Worm (Caenorhabditis elegans) whole organism, L2 larva: ENCODE data around the gene F47B10.6.

Experiments
- C34F6.9 ChIP-seq: fragments of 150-350 bp; optimal IDR thresholded peaks from 2 replicates; lab custom pipeline; 2014; ENCODE audit warnings: missing biosample characterization, missing genetic modification characterization
- F13H6.1 ChIP-seq: sonication (generic microtip); optimal IDR thresholded peaks from 2 replicates; lab custom pipeline; 2016; ENCODE audit warnings: missing genetic modification characterization, missing compliant biosample characterization
- R02D3.7 ChIP-seq: fragments of 150-350 bp; optimal IDR thresholded peaks from 2 replicates; lab custom pipeline; 2014; ENCODE audit warnings: missing biosample characterization, missing genetic modification characterization
- Y55F3AM.14 ChIP-seq: fragments of 200-800 bp; sonication (Bioruptor generic); optimal IDR thresholded peaks from 2 replicates; lab custom pipeline; 2018; ENCODE audit warnings: mild to moderate bottlenecking, missing genetic modification characterization, missing compliant biosample characterization
- ZK546.5 ChIP-seq: sonication (generic microtip); optimal IDR thresholded peaks from 2 replicates; lab custom pipeline; 2017; ENCODE audit warnings: missing biosample characterization, missing genetic modification characterization
- alr-1 ChIP-seq: fragments of 150-350 bp; optimal IDR thresholded peaks from 2 replicates; lab custom pipeline; 2014; ENCODE audit warnings: missing biosample characterization, missing genetic modification characterization
- aly-2 ChIP-seq: fragments of 150-350 bp; optimal IDR thresholded peaks from 2 replicates; lab custom pipeline; 2014; ENCODE audit warnings: missing biosample characterization, missing genetic modification characterization
- ama-1 ChIP-seq: fragments of 150-350 bp; optimal IDR thresholded peaks from 2 replicates; lab custom pipeline; 2018; ENCODE audit warnings: inconsistent platforms
- blmp-1 ChIP-seq: sonication (generic microtip); optimal IDR thresholded peaks from 2 replicates; lab custom pipeline; 2017; ENCODE audit warnings: missing genetic modification characterization, mild to moderate bottlenecking, missing compliant biosample characterization, antibody characterized with exemption, moderate library complexity; ENCODE audit not compliant: insufficient read depth
- ceh-16 ChIP-seq: fragments of 150-350 bp; optimal IDR thresholded peaks from 2 replicates; lab custom pipeline; 2014; ENCODE audit warnings: missing biosample characterization, missing genetic modification characterization
- ceh-82 ChIP-seq: fragments of 150-350 bp; optimal IDR thresholded peaks from 2 replicates; lab custom pipeline; 2014; ENCODE audit warnings: missing biosample characterization, missing genetic modification characterization
- crh-2 ChIP-seq: sonication (generic microtip); optimal IDR thresholded peaks from 2 replicates; lab custom pipeline; 2017; ENCODE audit warnings: missing biosample characterization, missing genetic modification characterization
- dmd-4 ChIP-seq: sonication (generic microtip); optimal IDR thresholded peaks from 2 replicates; lab custom pipeline; 2017; ENCODE audit warnings: missing biosample characterization, missing genetic modification characterization
- egl-27 ChIP-seq: sonication (generic microtip); optimal IDR thresholded peaks from 3 replicates; lab custom pipeline; 2017; ENCODE audit warnings: missing biosample characterization, missing genetic modification reagents, missing genetic modification characterization
- elt-1 ChIP-seq: fragments of 150-350 bp; optimal IDR thresholded peaks from 2 replicates; lab custom pipeline; 2014; ENCODE audit warnings: missing biosample characterization, missing genetic modification characterization
- elt-3 ChIP-seq: sonication (generic microtip); optimal IDR thresholded peaks from 2 replicates; lab custom pipeline; 2017; ENCODE audit warnings: missing biosample characterization, missing genetic modification characterization
- fos-1 ChIP-seq: fragments of 150-350 bp; optimal IDR thresholded peaks from 2 replicates; lab custom pipeline; 2014; ENCODE audit warnings: missing biosample characterization, missing genetic modification characterization
- gmeb-1 ChIP-seq: fragments of 150-350 bp; optimal IDR thresholded peaks from 2 replicates; lab custom pipeline; 2014; ENCODE audit warnings: missing biosample characterization, missing genetic modification characterization
- lin-11 ChIP-seq: fragments of 150-350 bp; sonication (generic microtip); optimal IDR thresholded peaks from 2 replicates; lab custom pipeline; 2014; ENCODE audit warnings: missing biosample characterization, missing genetic modification characterization, inconsistent platforms, mixed read lengths
- lin-13 ChIP-seq: fragments of 150-350 bp; optimal IDR thresholded peaks from 2 replicates; lab custom pipeline; 2014; ENCODE audit warnings: missing biosample characterization, missing genetic modification reagents, missing genetic modification characterization
- lin-39 ChIP-seq: fragments of 150-350 bp; optimal IDR thresholded peaks from 2 replicates; lab custom pipeline; 2014; ENCODE audit warnings: missing biosample characterization, missing genetic modification reagents, missing genetic modification characterization
- lsy-2 ChIP-seq, 2 experiments: fragments of 150-350 bp in 1 of 2; sonication (generic microtip) in 1 of 2; optimal IDR thresholded peaks; 2 replicates each; lab custom pipeline; 2014 to 2017; ENCODE audit warnings: missing biosample characterization in 2 of 2, missing genetic modification characterization in 2 of 2
- mab-5 ChIP-seq: fragments of 150-350 bp; optimal IDR thresholded peaks from 2 replicates; lab custom pipeline; 2014; ENCODE audit warnings: missing biosample characterization, missing genetic modification characterization
- mbf-1 ChIP-seq: sonication (generic microtip); optimal IDR thresholded peaks from 2 replicates; lab custom pipeline; 2017; ENCODE audit warnings: missing biosample characterization, missing genetic modification characterization
- mdl-1 ChIP-seq, 2 experiments: fragments of 150-350 bp in 1 of 2; sonication (generic microtip) in 1 of 2; optimal IDR thresholded peaks; 2 replicates each; lab custom pipeline; 2017; ENCODE audit warnings: missing biosample characterization in 2 of 2, missing genetic modification characterization in 2 of 2
- nhr-10 ChIP-seq: sonication (generic microtip); optimal IDR thresholded peaks from 2 replicates; lab custom pipeline; 2017; ENCODE audit warnings: missing biosample characterization, missing genetic modification characterization
- nhr-12 ChIP-seq: fragments of 150-350 bp; optimal IDR thresholded peaks from 2 replicates; lab custom pipeline; 2014; ENCODE audit warnings: missing biosample characterization, missing genetic modification characterization
- nhr-129 ChIP-seq: fragments of 150-350 bp; optimal IDR thresholded peaks from 2 replicates; lab custom pipeline; 2014; ENCODE audit warnings: missing biosample characterization, missing genetic modification characterization
- nhr-21 ChIP-seq: fragments of 150-350 bp; optimal IDR thresholded peaks from 2 replicates; lab custom pipeline; 2014; ENCODE audit warnings: missing biosample characterization, missing genetic modification characterization
- nhr-23 ChIP-seq: fragments of 150-350 bp; optimal IDR thresholded peaks from 2 replicates; lab custom pipeline; 2014; ENCODE audit warnings: missing biosample characterization, missing genetic modification reagents, missing genetic modification characterization
- nhr-237 ChIP-seq: fragments of 150-350 bp; optimal IDR thresholded peaks from 2 replicates; lab custom pipeline; 2014; ENCODE audit warnings: missing biosample characterization, missing genetic modification characterization
- nhr-25 ChIP-seq: fragments of 150-350 bp; sonication (generic microtip); optimal IDR thresholded peaks from 3 replicates; lab custom pipeline; 2014; ENCODE audit warnings: missing biosample characterization, missing genetic modification characterization
- nhr-6 ChIP-seq: fragments of 150-350 bp; optimal IDR thresholded peaks from 2 replicates; lab custom pipeline; 2014; ENCODE audit warnings: missing biosample characterization, missing genetic modification characterization
- nhr-77 ChIP-seq: fragments of 150-350 bp; optimal IDR thresholded peaks from 2 replicates; lab custom pipeline; 2014; ENCODE audit warnings: missing biosample characterization, missing genetic modification characterization
- peb-1 ChIP-seq: fragments of 150-350 bp; optimal IDR thresholded peaks from 2 replicates; lab custom pipeline; 2014; ENCODE audit warnings: missing biosample characterization, missing genetic modification characterization
- sem-4 ChIP-seq: fragments of 150-350 bp; optimal IDR thresholded peaks from 2 replicates; lab custom pipeline; 2014; ENCODE audit warnings: missing biosample characterization, missing genetic modification reagents, missing genetic modification characterization
- skn-1 ChIP-seq: sonication (generic microtip); optimal IDR thresholded peaks from 2 replicates; lab custom pipeline; 2017; ENCODE audit warnings: missing biosample characterization, missing genetic modification characterization
- sma-3 ChIP-seq: sonication (generic microtip); optimal IDR thresholded peaks from 2 replicates; lab custom pipeline; 2016; ENCODE audit warnings: missing genetic modification reagents, missing genetic modification characterization, missing compliant biosample characterization
- sma-9 ChIP-seq, 2 experiments: fragments of 150-350 bp in 1 of 2; sonication (generic microtip) in 1 of 2; optimal IDR thresholded peaks; 2 replicates each; lab custom pipeline; 2014 to 2016; ENCODE audit warnings: missing genetic modification characterization in 2 of 2, mild to moderate bottlenecking in 1 of 2, missing biosample characterization in 1 of 2, missing compliant biosample characterization in 1 of 2, missing genetic modification reagents in 1 of 2, moderate library complexity in 1 of 2
- snpc-4 ChIP-seq: fragments of 150-350 bp; optimal IDR thresholded peaks from 2 replicates; lab custom pipeline; 2014; ENCODE audit warnings: missing biosample characterization, missing genetic modification characterization
- unc-39 ChIP-seq: fragments of 150-350 bp; optimal IDR thresholded peaks from 2 replicates; lab custom pipeline; 2014; ENCODE audit warnings: missing biosample characterization, missing genetic modification characterization
- unc-55 ChIP-seq: fragments of 150-350 bp; sonication (generic microtip); optimal IDR thresholded peaks from 3 replicates; lab custom pipeline; 2014; ENCODE audit warnings: missing biosample characterization, missing genetic modification reagents, missing genetic modification characterization
- unc-62 ChIP-seq: fragments of 150-350 bp; optimal IDR thresholded peaks from 2 replicates; lab custom pipeline; 2014; ENCODE audit warnings: missing biosample characterization, missing genetic modification reagents, missing genetic modification characterization
- zag-1 ChIP-seq: fragments of 150-350 bp; optimal IDR thresholded peaks from 2 replicates; lab custom pipeline; 2014; ENCODE audit warnings: missing biosample characterization, missing genetic modification characterization
- ztf-11 ChIP-seq: sonication (generic microtip); optimal IDR thresholded peaks from 2 replicates; lab custom pipeline; 2017; ENCODE audit warnings: missing biosample characterization, missing genetic modification characterization
- ztf-4 ChIP-seq: fragments of 150-350 bp; optimal IDR thresholded peaks from 2 replicates; lab custom pipeline; 2014; ENCODE audit warnings: missing biosample characterization, missing genetic modification characterization

F47B10.6 gene

DNA sequence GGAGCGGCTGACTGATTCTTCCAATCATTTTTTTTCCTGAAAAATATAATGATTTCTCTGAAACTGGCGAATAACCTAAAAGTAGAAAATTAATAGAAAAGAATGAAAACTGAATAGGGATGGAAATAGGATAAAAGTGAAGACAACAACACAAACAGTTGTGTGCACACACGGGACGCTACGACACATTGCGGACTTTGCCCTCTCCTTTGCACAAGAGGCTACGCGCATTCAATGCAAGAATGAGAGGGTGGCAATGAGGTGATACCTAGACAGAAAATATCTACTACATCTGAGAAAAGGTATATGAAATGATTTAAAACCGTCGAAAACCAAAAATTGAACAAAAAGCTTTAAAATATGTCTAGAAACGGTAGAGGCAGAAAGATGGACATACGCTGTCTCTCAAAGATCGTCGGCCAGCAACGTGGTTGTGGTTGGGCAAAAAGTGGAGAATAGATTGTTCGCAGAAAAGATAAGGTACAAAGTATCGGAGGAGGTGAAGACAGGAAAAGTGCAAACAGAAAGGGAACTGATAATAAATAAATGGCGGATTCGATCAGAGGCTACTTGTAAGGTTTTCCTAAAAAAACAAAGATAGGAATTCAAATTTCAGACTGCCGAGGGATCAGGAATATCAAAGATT, 11.9 kb downstream of the F47B10.6 start, which contains the start of gene suca-1 (continued):
- TF ChIP-seq gmeb-1, result no peak
- peak; percentile 3 for TF ChIP-seq sem-4 (tag; lab: Kevin White, UChicago)
- TF ChIP-seq nhr-77 (tag; lab: Kevin White, UChicago), result no peak

DNA sequence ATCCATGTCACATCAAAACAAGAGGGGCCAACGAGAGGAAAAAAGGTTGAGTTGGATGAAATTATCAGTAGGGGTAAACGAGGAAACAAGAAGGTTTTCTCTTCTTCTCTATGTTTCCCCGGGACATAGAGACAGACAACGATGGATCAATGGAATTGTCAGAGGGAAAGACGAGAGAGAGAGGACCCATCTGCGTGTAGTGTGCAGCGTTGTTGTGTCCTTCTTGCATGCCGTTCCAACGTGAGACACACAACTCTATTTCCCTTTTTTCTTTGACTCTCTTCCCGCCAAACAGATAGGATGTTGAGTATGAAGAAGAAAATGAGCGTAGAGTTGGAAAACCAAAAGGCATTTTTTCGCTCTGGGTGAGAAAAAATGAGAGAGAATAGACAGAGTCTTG, 12.7 kb downstream of the F47B10.6 start:
- no peak for TF ChIP-seq unc-62 (GFP tag; lab: Kevin White, UChicago)
- TF ChIP-seq mab-5 (tag; lab: Kevin White, UChicago), result peak; percentile 50
- peak; percentile 18 to 66 for TF ChIP-seq lsy-2 (tag; optimal IDR thresholded peaks at IDR 0.05; lab: Kevin White, UChicago)
- peak; percentile 29 for TF ChIP-seq zag-1
- no peak for TF ChIP-seq lin-39
- peak; percentile 9 for TF ChIP-seq nhr-25
- TF ChIP-seq egl-27, result peak; percentile 41
- peak; percentile 80 for TF ChIP-seq F13H6.1 (tag; lab: Kevin White, UChicago)
- peak; percentile 45 for TF ChIP-seq fos-1
- no peak for TF ChIP-seq sma-3 (GFP tag; lab: Kevin White, UChicago)
- TF ChIP-seq nhr-21, result peak; percentile 66
- peak; percentile 15 to 70 for TF ChIP-seq mdl-1 (tag; optimal IDR thresholded peaks at IDR 0.05; lab: Kevin White, UChicago)
- peak; percentile 88 for TF ChIP-seq C34F6.9 (tag; lab: Kevin White, UChicago)
- peak; percentile 44 for TF ChIP-seq crh-2 (tag; lab: Kevin White, UChicago)
- TF ChIP-seq ztf-4 (tag; lab: Kevin White, UChicago), result no peak
- peak; percentile 17 for TF ChIP-seq sem-4 (tag; lab: Kevin White, UChicago)
- peak; percentile 88 for TF ChIP-seq sma-9 (GFP tag; optimal IDR thresholded peaks at IDR 0.05; lab: Kevin White, UChicago)
- no peak for TF ChIP-seq sma-9 (tag; optimal IDR thresholded peaks at IDR 0.05; lab: Kevin White, UChicago)
- TF ChIP-seq nhr-6, result peak; percentile 64
- TF ChIP-seq ceh-16 (tag; lab: Kevin White, UChicago), result no peak
- TF ChIP-seq nhr-237 (tag; lab: Kevin White, UChicago), result no peak
- peak; percentile 15 for TF ChIP-seq blmp-1 (tag; lab: Kevin White, UChicago)
- no peak for TF ChIP-seq ceh-82
- peak; percentile 83 for TF ChIP-seq unc-55
- TF ChIP-seq lin-13 (GFP tag; lab: Kevin White, UChicago), result peak; percentile 31
- TF ChIP-seq nhr-129 (tag; lab: Kevin White, UChicago), result peak; percentile 93
- TF ChIP-seq lin-11 (tag; lab: Kevin White, UChicago), result no peak
- peak; percentile 36 for TF ChIP-seq snpc-4 (tag; lab: Kevin White, UChicago)
- TF ChIP-seq, all 48 proteins: peak for 19

ce11 chrX:10901766-10902165, 13.5 kb downstream of the F47B10.6 start:
- TF ChIP-seq fos-1 (peak; percentile 84), mab-5 (tag; lab: Kevin White, UChicago) (no peak), nhr-6 (no peak), ztf-11 (tag; lab: Kevin White, UChicago) (no peak), sma-3 (GFP tag; lab: Kevin White, UChicago) (peak; percentile 40), gmeb-1 (peak; percentile 26), nhr-12 (tag; lab: Kevin White, UChicago) (no peak), lin-13 (GFP tag; lab: Kevin White, UChicago) (no peak), nhr-129 (tag; lab: Kevin White, UChicago) (no peak), mbf-1 (no peak), alr-1 (tag; lab: Kevin White, UChicago) (no peak), unc-55 (no peak), skn-1 (tag; lab: Kevin White, UChicago) (no peak), snpc-4 (tag; lab: Kevin White, UChicago) (no peak), C34F6.9 (tag; lab: Kevin White, UChicago) (no peak), nhr-237 (tag; lab: Kevin White, UChicago) (no peak), mdl-1 (tag; optimal IDR thresholded peaks at IDR 0.05; lab: Kevin White, UChicago) (peak in 1 of 2 experiments; percentile 33), unc-39 (tag; lab: Kevin White, UChicago) (no peak), aly-2 (no peak), R02D3.7 (no peak), dmd-4 (tag; lab: Kevin White, UChicago) (no peak), elt-1 (tag; lab: Kevin White, UChicago) (no peak), ceh-82 (no peak), sem-4 (tag; lab: Kevin White, UChicago) (no peak), nhr-21 (no peak), lin-39 (no peak), ZK546.5 (tag; lab: Kevin White, UChicago) (no peak), egl-27 (no peak), nhr-23 (tag; lab: Kevin White, UChicago) (no peak), sma-9 (GFP tag; optimal IDR thresholded peaks at IDR 0.05; lab: Kevin White, UChicago) (peak; percentile 84), sma-9 (tag; optimal IDR thresholded peaks at IDR 0.05; lab: Kevin White, UChicago) (no peak), Y55F3AM.14 (GFP tag; lab: Kevin White, UChicago) (no peak), ama-1 (lab: Kevin White, UChicago) (no peak), nhr-10 (tag; lab: Kevin White, UChicago) (no peak), F13H6.1 (tag; lab: Kevin White, UChicago) (no peak), crh-2 (tag; lab: Kevin White, UChicago) (peak; percentile 75), elt-3 (tag; lab: Kevin White, UChicago) (no peak), zag-1 (no peak), peb-1 (tag; lab: Kevin White, UChicago) (no peak), unc-62 (GFP tag; lab: Kevin White, UChicago) (no peak)
